Worm (Caenorhabditis elegans): ENCODE results near the gene pks-1.

pks-1 gene

DNA sequence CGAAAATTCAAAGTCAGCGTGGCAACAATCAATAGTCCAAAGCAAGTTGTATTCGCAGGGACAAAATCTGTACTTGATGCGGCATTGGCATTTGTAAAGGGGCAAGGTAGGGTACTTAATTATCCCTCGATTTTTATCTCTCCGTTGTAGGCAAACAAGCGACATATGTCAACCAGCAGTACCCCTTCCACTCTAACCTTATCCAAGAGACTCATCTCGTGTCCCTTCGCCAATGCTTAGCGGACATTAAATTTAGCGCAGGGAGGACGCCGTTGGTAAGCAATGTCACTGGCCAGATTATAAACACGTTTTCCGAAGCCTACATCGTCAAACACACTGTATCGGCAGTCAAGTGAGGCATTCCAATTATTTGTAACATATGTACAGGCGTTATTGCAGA lies 15.7 kb downstream of the pks-1 start (continued):
- TF ChIP-seq ztf-4 (tag; optimal IDR thresholded peaks at IDR 0.05) (peak; percentile 99), lin-35 (GFP tag; optimal IDR thresholded peaks at IDR 0.05) (peak; percentile 70 to 93), unc-62 (GFP tag; optimal IDR thresholded peaks at IDR 0.05) (no peak), fos-1 (tag; optimal IDR thresholded peaks at IDR 0.05) (peak; percentile 96), sox-4 (tag; optimal IDR thresholded peaks at IDR 0.05) (peak; percentile 97), efl-3 (GFP tag; optimal IDR thresholded peaks at IDR 0.05) (peak; percentile 89), nhr-20 (tag; optimal IDR thresholded peaks at IDR 0.05) (peak; percentile 98), tlp-1 (tag; optimal IDR thresholded peaks at IDR 0.05) (no peak), fkh-10 (GFP tag; optimal IDR thresholded peaks at IDR 0.05) (peak; percentile 98), nhr-77 (tag; optimal IDR thresholded peaks at IDR 0.05) (peak; percentile 97), fkh-4 (tag; optimal IDR thresholded peaks at IDR 0.05; ENCODE audit: borderline replicate concordance) (peak; percentile 90), C34B4.2 (tag; optimal IDR thresholded peaks at IDR 0.05) (peak; percentile 16), aly-2 (tag; optimal IDR thresholded peaks at IDR 0.05) (peak; percentile 94), sptf-1 (tag; optimal IDR thresholded peaks at IDR 0.05) (no peak), mep-1 (tag; optimal IDR thresholded peaks at IDR 0.05) (peak; percentile 99), unc-98 (GFP tag; IDR thresholded peaks at IDR 0.05) (peak; percentile 87), mab-9 (GFP tag; IDR thresholded peaks at IDR 0.05) (peak; percentile 93), ces-1 (GFP tag; optimal IDR thresholded peaks at IDR 0.05) (peak; percentile 48), rnt-1 (tag; optimal IDR thresholded peaks at IDR 0.05) (peak; percentile 97), swsn-7 (tag; optimal IDR thresholded peaks at IDR 0.05) (peak; percentile 97), unc-30 (tag; optimal IDR thresholded peaks at IDR 0.05) (no peak), nhr-19 (GFP tag; conservative IDR thresholded peaks at IDR 0.05) (peak; percentile 97), lin-13 (GFP tag; optimal IDR thresholded peaks at IDR 0.05) (peak; percentile 96), elt-3 (tag; optimal IDR thresholded peaks at IDR 0.05) (peak; percentile 65 to 98 (median 86)), ama-1 (optimal IDR thresholded peaks at IDR 0.05) (no peak), ztf-11 (tag; optimal IDR thresholded peaks at IDR 0.05) (peak in 1 of 2 experiments; percentile 95), zip-4 (GFP tag; optimal IDR thresholded peaks at IDR 0.05) (peak; percentile 94), mdl-1 (tag; optimal IDR thresholded peaks at IDR 0.05) (peak; percentile 0 to 96), xbp-1 (tag; optimal IDR thresholded peaks at IDR 0.05) (peak; percentile 96), lin-14 (GFP tag; optimal IDR thresholded peaks at IDR 0.05) (peak; percentile 95), snu-23 (GFP tag; optimal IDR thresholded peaks at IDR 0.05) (peak; percentile 99), nhr-90 (tag; optimal IDR thresholded peaks at IDR 0.05; ENCODE audit: poor library complexity) (peak; percentile 99)

ce11 chrX:5433912-5434311 lies 20.3 kb downstream of the pks-1 start:
- TF ChIP-seq unc-30 (tag; optimal IDR thresholded peaks at IDR 0.05) (no peak), efl-3 (GFP tag; optimal IDR thresholded peaks at IDR 0.05) (no peak), unc-98 (GFP tag; IDR thresholded peaks at IDR 0.05) (no peak), xbp-1 (tag; optimal IDR thresholded peaks at IDR 0.05) (no peak), hlh-4 (tag; optimal IDR thresholded peaks at IDR 0.05) (no peak)

DNA sequence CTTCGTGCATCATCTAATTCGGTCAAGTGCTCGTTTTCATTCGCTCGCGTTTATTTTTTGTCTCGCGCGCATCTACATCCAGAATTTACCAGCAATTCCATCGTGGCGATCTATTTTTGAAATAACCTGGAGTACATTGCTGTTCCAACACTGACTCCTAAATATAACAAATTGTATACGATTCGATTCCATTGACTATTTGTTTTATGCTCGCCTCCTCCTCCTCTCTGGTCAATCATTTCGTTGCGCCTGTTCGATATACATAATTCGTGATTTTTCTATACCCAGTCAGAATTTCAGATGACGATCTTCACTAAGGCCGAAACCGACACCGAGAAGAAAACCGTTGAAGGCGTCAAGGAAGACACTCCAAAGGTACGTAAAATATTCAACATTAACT lies 31.3 kb downstream of the pks-1 start, which contains the start of gene itm-2:
Gene itm-2 (plus strand): TSS at position 301 of the 400 bp plus-strand sequence.
- TF ChIP-seq nhr-77 (tag; optimal IDR thresholded peaks at IDR 0.05) (no peak), nhr-90 (tag; optimal IDR thresholded peaks at IDR 0.05; ENCODE audit: poor library complexity) (no peak), efl-1 (optimal IDR thresholded peaks at IDR 0.05) (no peak), efl-1 (GFP tag; optimal IDR thresholded peaks at IDR 0.05 in 1 of 2) (peak in 1 of 2 experiments; percentile 34)

- TF ChIP-seq mep-1 (tag; optimal IDR thresholded peaks at IDR 0.05) (no peak), rnt-1 (tag; optimal IDR thresholded peaks at IDR 0.05) (no peak), efl-1 (optimal IDR thresholded peaks at IDR 0.05) (no peak), efl-1 (GFP tag; optimal IDR thresholded peaks at IDR 0.05 in 1 of 2) (no peak), nhr-77 (tag; optimal IDR thresholded peaks at IDR 0.05) (no peak), lin-13 (GFP tag; optimal IDR thresholded peaks at IDR 0.05) (no peak), nhr-28 (tag; optimal IDR thresholded peaks at IDR 0.05) (no peak), pqm-1 (tag; optimal IDR thresholded peaks at IDR 0.05) (no peak), lin-39 (tag; optimal IDR thresholded peaks at IDR 0.05) (no peak), skn-1 (tag; optimal IDR thresholded peaks at IDR 0.05) (no peak), swsn-7 (tag; optimal IDR thresholded peaks at IDR 0.05) (no peak), zag-1 (tag; optimal IDR thresholded peaks at IDR 0.05) (no peak), ama-1 (optimal IDR thresholded peaks at IDR 0.05) (no peak), nhr-76 (tag; optimal IDR thresholded peaks at IDR 0.05) (no peak), fkh-10 (GFP tag; optimal IDR thresholded peaks at IDR 0.05) (no peak), pag-3 (tag; optimal IDR thresholded peaks at IDR 0.05; ENCODE audit: borderline replicate concordance, insufficient read depth) (no peak), C34B4.2 (tag; optimal IDR thresholded peaks at IDR 0.05) (no peak), ztf-11 (tag; optimal IDR thresholded peaks at IDR 0.05) (no peak), C04F5.9 (tag; optimal IDR thresholded peaks at IDR 0.05) (no peak), hlh-4 (tag; optimal IDR thresholded peaks at IDR 0.05) (no peak)
Observed at ce11 chrX:5447381-5447780, 33.8 kb downstream of the pks-1 start.

Measured in whole organism, L1 larva.